Worm (Caenorhabditis elegans) whole organism, L1 larva: ENCODE data around the gene gba-3.

Experiments used
- C04F5.9 ChIP-seq: sonication (generic microtip); optimal IDR thresholded peaks from 2 replicates; lab custom pipeline; 2016; ENCODE audit warnings: missing genetic modification characterization, missing compliant biosample characterization
- C16A3.4 ChIP-seq: fragments of 150-350 bp; optimal IDR thresholded peaks from 2 replicates; lab custom pipeline; 2014; ENCODE audit warnings: missing biosample characterization, missing genetic modification characterization
- Y116A8C.19 ChIP-seq: sonication (generic microtip); optimal IDR thresholded peaks from 2 replicates; lab custom pipeline; 2016; ENCODE audit warnings: missing compliant biosample characterization, missing genetic modification characterization, borderline replicate concordance
- aha-1 ChIP-seq: fragments of 150-350 bp; optimal IDR thresholded peaks from 2 replicates; lab custom pipeline; 2014; ENCODE audit warnings: missing biosample characterization, missing genetic modification characterization
- alr-1 ChIP-seq: fragments of 200-800 bp; sonication (Bioruptor generic); optimal IDR thresholded peaks from 2 replicates; lab custom pipeline; 2018; ENCODE audit warnings: borderline replicate concordance, mild to moderate bottlenecking, missing genetic modification characterization, missing compliant biosample characterization
- aly-2 ChIP-seq: fragments of 150-350 bp; optimal IDR thresholded peaks from 2 replicates; lab custom pipeline; 2014; ENCODE audit warnings: missing biosample characterization, missing genetic modification characterization
- ama-1 ChIP-seq: fragments of 150-350 bp; optimal IDR thresholded peaks from 2 replicates; lab custom pipeline; 2014
- ceh-63 ChIP-seq: fragments of 200-800 bp; sonication (Bioruptor generic); optimal IDR thresholded peaks from 2 replicates; lab custom pipeline; 2018; ENCODE audit warnings: mild to moderate bottlenecking, missing genetic modification characterization, missing compliant biosample characterization
- ceh-8 ChIP-seq: fragments of 200-800 bp; sonication (Bioruptor generic); optimal IDR thresholded peaks from 2 replicates; lab custom pipeline; 2018; ENCODE audit warnings: mild to moderate bottlenecking, missing genetic modification characterization, moderate library complexity, missing compliant biosample characterization
- ceh-90 ChIP-seq: sonication (generic microtip); optimal IDR thresholded peaks from 2 replicates; lab custom pipeline; 2016; ENCODE audit warnings: missing genetic modification characterization, missing compliant biosample characterization
- dsc-1 ChIP-seq: sonication (generic microtip); optimal IDR thresholded peaks from 2 replicates; lab custom pipeline; 2016; ENCODE audit warnings: mild to moderate bottlenecking, missing genetic modification characterization, missing compliant biosample characterization
- efl-1 ChIP-seq, 4 experiments: fragments of 150-350 bp; optimal IDR thresholded peaks in 3 of 4; peaks in 1 of 4; 1 replicate in 1 of 4; 2 replicates in 3 of 4; lab custom pipeline; 2014; ENCODE audit warnings: missing biosample characterization in 2 of 4, missing genetic modification characterization in 2 of 4, missing genetic modification reagents in 2 of 4
- efl-3 ChIP-seq: fragments of 200-800 bp; sonication (Bioruptor generic); optimal IDR thresholded peaks from 2 replicates; lab custom pipeline; 2018; ENCODE audit warnings: mild to moderate bottlenecking, missing genetic modification characterization, missing compliant biosample characterization
- egl-13 ChIP-seq: sonication (generic microtip); optimal IDR thresholded peaks from 2 replicates; lab custom pipeline; 2016; ENCODE audit warnings: missing genotype, missing genetic modification reagents, missing genetic modification characterization, missing compliant biosample characterization
- egl-27 ChIP-seq, 2 experiments: fragments of 150-350 bp in 1 of 2; sonication (generic microtip); optimal IDR thresholded peaks; 3 replicates each; lab custom pipeline; 2017 to 2018; ENCODE audit warnings: missing biosample characterization in 2 of 2, missing genetic modification characterization in 2 of 2, missing genetic modification reagents in 2 of 2
- elt-3 ChIP-seq, 6 experiments: fragments of 150-350 bp in 1 of 6; sonication (generic microtip); optimal IDR thresholded peaks; 2 replicates each; lab custom pipeline; 2017 to 2018; ENCODE audit warnings: missing biosample characterization in 6 of 6, missing genetic modification characterization in 6 of 6, inconsistent platforms in 1 of 6
- ets-5 ChIP-seq: fragments of 200-800 bp; sonication (Bioruptor generic); IDR thresholded peaks from 2 replicates; pipeline ENCODE4 v1.3.6; 2022; ENCODE audit warnings: missing genetic modification characterization, missing compliant biosample characterization
- grh-1 ChIP-seq: fragments of 200-800 bp; sonication (Bioruptor generic); IDR thresholded peaks from 2 replicates; pipeline ENCODE4 v1.3.6; 2022; ENCODE audit warnings: missing genetic modification reagents, missing genetic modification characterization, missing compliant biosample characterization
- hlh-4 ChIP-seq: sonication (generic microtip); optimal IDR thresholded peaks from 2 replicates; lab custom pipeline; 2016; ENCODE audit warnings: mild to moderate bottlenecking, missing genetic modification characterization, missing compliant biosample characterization
- hpl-2 ChIP-seq: fragments of 150-350 bp; optimal IDR thresholded peaks from 2 replicates; lab custom pipeline; 2014; ENCODE audit warnings: missing biosample characterization, missing genetic modification reagents, missing genetic modification characterization
- isw-1 ChIP-seq: fragments of 200-800 bp; sonication (Bioruptor generic); IDR thresholded peaks from 2 replicates; pipeline ENCODE4 v1.3.6; 2022; ENCODE audit warnings: missing genetic modification characterization, missing compliant biosample characterization
- jun-1 ChIP-seq: fragments of 150-350 bp; optimal IDR thresholded peaks from 2 replicates; lab custom pipeline; 2014; ENCODE audit warnings: missing biosample characterization, missing genetic modification reagents, missing genetic modification characterization
- lin-13 ChIP-seq: fragments of 150-350 bp; optimal IDR thresholded peaks from 2 replicates; lab custom pipeline; 2014; ENCODE audit warnings: missing biosample characterization, missing genetic modification reagents, missing genetic modification characterization
- lin-15B ChIP-seq: fragments of 150-350 bp; sonication (generic microtip); optimal IDR thresholded peaks from 3 replicates; lab custom pipeline; 2014; ENCODE audit warnings: missing biosample characterization, missing genetic modification characterization
- lin-35 ChIP-seq, 2 experiments: fragments of 150-350 bp; optimal IDR thresholded peaks; 2 replicates each; lab custom pipeline; 2014; ENCODE audit warnings: missing biosample characterization in 2 of 2, missing genetic modification characterization in 2 of 2, missing genetic modification reagents in 2 of 2
- lin-39 ChIP-seq: fragments of 150-350 bp; optimal IDR thresholded peaks from 2 replicates; lab custom pipeline; 2014; ENCODE audit warnings: missing biosample characterization, missing genetic modification reagents, missing genetic modification characterization
- mab-9 ChIP-seq: fragments of 200-800 bp; sonication (Bioruptor generic); IDR thresholded peaks from 2 replicates; pipeline ENCODE4 v1.3.6; 2022; ENCODE audit warnings: missing genetic modification reagents, missing genetic modification characterization, missing compliant biosample characterization
- mdl-1 ChIP-seq, 2 experiments: fragments of 150-350 bp; optimal IDR thresholded peaks; 2 replicates each; lab custom pipeline; 2014 to 2017; ENCODE audit warnings: missing biosample characterization in 2 of 2, missing genetic modification characterization in 2 of 2, inconsistent platforms in 1 of 2
- mep-1 ChIP-seq: fragments of 150-350 bp; optimal IDR thresholded peaks from 2 replicates; lab custom pipeline; 2014; ENCODE audit warnings: missing biosample characterization, missing genetic modification characterization
- nhr-11 ChIP-seq: fragments of 150-350 bp; optimal IDR thresholded peaks from 2 replicates; lab custom pipeline; 2014; ENCODE audit warnings: missing biosample characterization, missing genetic modification characterization
- nhr-12 ChIP-seq: sonication (generic microtip); optimal IDR thresholded peaks from 2 replicates; lab custom pipeline; 2017; ENCODE audit warnings: missing biosample characterization, missing genetic modification characterization
- nhr-19 ChIP-seq: fragments of 200-800 bp; sonication (Bioruptor generic); conservative IDR thresholded peaks from 2 replicates; pipeline ENCODE4 v1.3.6; 2022; ENCODE audit warnings: missing genetic modification characterization, missing compliant biosample characterization
- nhr-20 ChIP-seq: sonication (generic microtip); optimal IDR thresholded peaks from 2 replicates; lab custom pipeline; 2016; ENCODE audit warnings: mild to moderate bottlenecking, missing genetic modification characterization, missing compliant biosample characterization
- nhr-71 ChIP-seq: sonication (generic microtip); optimal IDR thresholded peaks from 2 replicates; lab custom pipeline; 2016; ENCODE audit warnings: mild to moderate bottlenecking, missing genetic modification characterization, moderate library complexity, missing compliant biosample characterization
- nhr-76 ChIP-seq: sonication (generic microtip); optimal IDR thresholded peaks from 2 replicates; lab custom pipeline; 2017; ENCODE audit warnings: missing biosample characterization, missing genetic modification characterization
- nhr-77 ChIP-seq: fragments of 150-350 bp; optimal IDR thresholded peaks from 2 replicates; lab custom pipeline; 2014; ENCODE audit warnings: missing biosample characterization, missing genetic modification characterization
- nhr-84 ChIP-seq: sonication (generic microtip); optimal IDR thresholded peaks from 2 replicates; lab custom pipeline; 2017; ENCODE audit warnings: missing biosample characterization, missing genetic modification characterization
- nhr-85 ChIP-seq: sonication (generic microtip); peaks from one replicate; lab custom pipeline; 2016; ENCODE audit warnings: missing genetic modification characterization, inconsistent platforms, missing compliant biosample characterization
- rnt-1 ChIP-seq: sonication (generic microtip); optimal IDR thresholded peaks from 2 replicates; lab custom pipeline; 2016; ENCODE audit warnings: mild to moderate bottlenecking, missing genetic modification characterization, moderate library complexity, missing compliant biosample characterization
- skn-1 ChIP-seq: fragments of 150-350 bp; optimal IDR thresholded peaks from 2 replicates; lab custom pipeline; 2014; ENCODE audit warnings: missing biosample characterization, missing genetic modification characterization
- snu-23 ChIP-seq: sonication (generic microtip); optimal IDR thresholded peaks from 2 replicates; lab custom pipeline; 2016; ENCODE audit warnings: missing genetic modification characterization, missing compliant biosample characterization
- sox-4 ChIP-seq: sonication (generic microtip); optimal IDR thresholded peaks from 2 replicates; lab custom pipeline; 2016; ENCODE audit warnings: missing genetic modification characterization, missing compliant biosample characterization
- sptf-1 ChIP-seq: fragments of 150-350 bp; optimal IDR thresholded peaks from 2 replicates; lab custom pipeline; 2014; ENCODE audit warnings: missing biosample characterization, missing genetic modification characterization
- tbx-2 ChIP-seq: sonication (generic microtip); optimal IDR thresholded peaks from 2 replicates; lab custom pipeline; 2016; ENCODE audit warnings: missing genetic modification characterization, missing compliant biosample characterization
- unc-30 ChIP-seq: sonication (generic microtip); optimal IDR thresholded peaks from 2 replicates; lab custom pipeline; 2017; ENCODE audit warnings: missing biosample characterization, missing genetic modification characterization
- unc-62 ChIP-seq: fragments of 150-350 bp; optimal IDR thresholded peaks from 2 replicates; lab custom pipeline; 2014; ENCODE audit warnings: missing biosample characterization, missing genetic modification reagents, missing genetic modification characterization
- unc-86 ChIP-seq: sonication (generic microtip); optimal IDR thresholded peaks from 2 replicates; lab custom pipeline; 2016; ENCODE audit warnings: missing genetic modification characterization, missing compliant biosample characterization
- unc-98 ChIP-seq: fragments of 200-800 bp; sonication (Bioruptor generic); IDR thresholded peaks from 2 replicates; pipeline ENCODE4 v1.3.6; 2022; ENCODE audit warnings: missing genetic modification characterization, missing compliant biosample characterization
- xbp-1 ChIP-seq: sonication (generic microtip); optimal IDR thresholded peaks from 2 replicates; lab custom pipeline; 2016; ENCODE audit warnings: missing genetic modification characterization, missing compliant biosample characterization
- zag-1 ChIP-seq: fragments of 150-350 bp; optimal IDR thresholded peaks from 2 replicates; lab custom pipeline; 2014; ENCODE audit warnings: missing biosample characterization, missing genetic modification characterization
- zip-4 ChIP-seq: fragments of 200-800 bp; sonication (Bioruptor generic); optimal IDR thresholded peaks from 2 replicates; lab custom pipeline; 2018; ENCODE audit warnings: mild to moderate bottlenecking, missing genetic modification characterization, moderate library complexity, missing compliant biosample characterization
- ztf-4 ChIP-seq: fragments of 150-350 bp; optimal IDR thresholded peaks from 2 replicates; lab custom pipeline; 2014; ENCODE audit warnings: missing biosample characterization, missing genetic modification characterization

The gba-3 gene

ce11 chrIV:17461222-17461707, 11.9 kb upstream of the gba-3 start, which contains the start of gene rif-1.1 (continued):
- peak; percentile 91 to 97 for TF ChIP-seq lin-35 (GFP tag; optimal IDR thresholded peaks at IDR 0.05; lab: Kevin White, UChicago)
- TF ChIP-seq lin-13 (GFP tag; lab: Kevin White, UChicago) = no peak
- no peak for TF ChIP-seq egl-13
- TF ChIP-seq efl-3 (GFP tag; lab: Kevin White, UChicago) = no peak
- TF ChIP-seq sox-4 (tag; lab: Kevin White, UChicago) = no peak
- TF ChIP-seq C04F5.9 (tag; lab: Kevin White, UChicago) = no peak
- TF ChIP-seq hlh-4 (tag; lab: Kevin White, UChicago) = no peak
- TF ChIP-seq unc-62 = no peak
- TF ChIP-seq unc-86 (tag; lab: Kevin White, UChicago) = no peak
- TF ChIP-seq Y116A8C.19 (tag; lab: Kevin White, UChicago) = no peak
- peak; percentile 6 for TF ChIP-seq hpl-2 (GFP tag; lab: Kevin White, UChicago)
- peak; percentile 5 for TF ChIP-seq nhr-85 (tag; lab: Kevin White, UChicago)
- no peak for TF ChIP-seq elt-3 (tag; optimal IDR thresholded peaks at IDR 0.05; lab: Kevin White, UChicago)
- no peak for TF ChIP-seq ama-1 (lab: Kevin White, UChicago)
- no peak for TF ChIP-seq ceh-90 (tag; lab: Kevin White, UChicago)
- TF ChIP-seq lin-39 (tag; lab: Kevin White, UChicago) = no peak
- no peak for TF ChIP-seq aly-2
- TF ChIP-seq mep-1 (tag; lab: Kevin White, UChicago) = no peak
- no peak for TF ChIP-seq unc-98 (GFP tag; lab: Robert Waterston, UW)
- no peak for TF ChIP-seq ceh-8
- no peak for TF ChIP-seq ets-5 (GFP tag; lab: Robert Waterston, UW)
- no peak for TF ChIP-seq ztf-4 (tag; lab: Kevin White, UChicago)
- peak; percentile 22 for TF ChIP-seq dsc-1 (tag; lab: Kevin White, UChicago)
- TF ChIP-seq ceh-63 = no peak
- TF ChIP-seq sptf-1 = no peak
- no peak for TF ChIP-seq unc-30 (tag; lab: Kevin White, UChicago)
- TF ChIP-seq tbx-2 (tag; lab: Kevin White, UChicago) = peak; percentile 36
- no peak for TF ChIP-seq nhr-11
- no peak for TF ChIP-seq alr-1 (tag; lab: Kevin White, UChicago)
- TF ChIP-seq lin-15B (tag; lab: Kevin White, UChicago) = no peak
- peak; percentile 54 for TF ChIP-seq rnt-1
- no peak for TF ChIP-seq nhr-84 (tag; lab: Kevin White, UChicago)
- peak; percentile 93 to 94 for TF ChIP-seq efl-1 (optimal IDR thresholded peaks at IDR 0.05; lab: Kevin White, UChicago)
- TF ChIP-seq efl-1 (GFP tag; optimal IDR thresholded peaks at IDR 0.05 in 1 of 2; lab: Kevin White, UChicago) = peak; percentile 93 to 99
- no peak for TF ChIP-seq zip-4 (GFP tag; lab: Kevin White, UChicago)
- TF ChIP-seq nhr-76 = no peak
- TF ChIP-seq skn-1 = peak; percentile 52
- no peak for TF ChIP-seq mdl-1 (tag; optimal IDR thresholded peaks at IDR 0.05; lab: Kevin White, UChicago)
- no peak for TF ChIP-seq nhr-19 (GFP tag; lab: Robert Waterston, UW)
- TF ChIP-seq nhr-12 (tag; lab: Kevin White, UChicago) = no peak
- no peak for TF ChIP-seq isw-1 (GFP tag; lab: Robert Waterston, UW)
- peak; percentile 17 for TF ChIP-seq xbp-1 (tag; lab: Kevin White, UChicago)
- TF ChIP-seq aha-1 (tag; lab: Kevin White, UChicago) = no peak
- peak; percentile 70 for TF ChIP-seq C16A3.4 (tag; lab: Kevin White, UChicago)
- TF ChIP-seq snu-23 (GFP tag; lab: Kevin White, UChicago) = peak; percentile 59
- no peak for TF ChIP-seq zag-1 (tag; lab: Kevin White, UChicago)
- TF ChIP-seq grh-1 (GFP tag; lab: Robert Waterston, UW) = no peak
- TF ChIP-seq jun-1 = no peak
- peak; percentile 44 for TF ChIP-seq nhr-20 (tag; lab: Kevin White, UChicago)
- no peak for TF ChIP-seq egl-27 (tag; optimal IDR thresholded peaks at IDR 0.05; lab: Kevin White, UChicago)
- TF ChIP-seq nhr-71 = no peak
- no peak for TF ChIP-seq mab-9 (GFP tag; lab: Robert Waterston, UW)
- peak; percentile 41 for TF ChIP-seq nhr-77 (tag; lab: Kevin White, UChicago)
